Worm (Caenorhabditis elegans) whole organism, early embryonic: ENCODE measurements around the gene sru-6.

Experiments used
- aly-1 ChIP-seq: sonication (generic microtip); optimal IDR thresholded peaks from 2 replicates; lab custom pipeline; 2016; ENCODE audit warnings: missing genetic modification characterization, missing compliant biosample characterization
- ama-1 ChIP-seq: fragments of 150-350 bp; optimal IDR thresholded peaks from 2 replicates; lab custom pipeline; 2014
- ets-7 ChIP-seq: sonication (generic microtip); optimal IDR thresholded peaks from 2 replicates; lab custom pipeline; 2016; ENCODE audit warnings: missing genotype, missing genetic modification characterization, missing compliant biosample characterization
- hmbx-1 ChIP-seq: sonication (generic microtip); optimal IDR thresholded peaks from 2 replicates; lab custom pipeline; 2016; ENCODE audit warnings: mild to moderate bottlenecking, missing genetic modification characterization, missing compliant biosample characterization
- tbx-11 ChIP-seq: fragments of 200-800 bp; sonication (Bioruptor generic); IDR thresholded peaks from 2 replicates; pipeline ENCODE4 v1.3.6; 2022; ENCODE audit warnings: missing genetic modification characterization, missing compliant biosample characterization
- tra-4 ChIP-seq: sonication (generic microtip); optimal IDR thresholded peaks from 2 replicates; lab custom pipeline; 2017; ENCODE audit warnings: missing genetic modification characterization, missing compliant biosample characterization

- no peak for TF ChIP-seq ama-1
- no peak for TF ChIP-seq tbx-11
- no peak for TF ChIP-seq ets-7
- TF ChIP-seq tra-4 (tag; lab: Kevin White, UChicago) = no peak
- no peak for TF ChIP-seq hmbx-1
- no peak for TF ChIP-seq aly-1 (tag; lab: Kevin White, UChicago)
Observed at ce11 chrIV:9508612-9509011, 18.2 kb downstream of the sru-6 start, which contains the start of gene ethe-1.
